Fruit fly (Drosophila melanogaster) whole organism, embryonic: ENCODE measurements around the gene GstD8.

ENCODE experiments used
- Bdp1 ChIP-seq: fragments of 200-800 bp; sonication (Bioruptor generic); optimal IDR thresholded peaks from 3 replicates; lab custom pipeline; 2016; ENCODE audit warnings: missing biosample characterization, missing genetic modification characterization
- C15 ChIP-seq: fragments of 200-800 bp; sonication (Bioruptor generic); IDR thresholded peaks from 3 replicates; pipeline ENCODE4 v1.3.6; 2022; ENCODE audit warnings: missing biosample characterization, missing genetic modification characterization
- CG10274 ChIP-seq: fragments of 200-800 bp; sonication (Bioruptor generic); optimal IDR thresholded peaks from 3 replicates; lab custom pipeline; 2017; ENCODE audit warnings: missing biosample characterization, mild to moderate bottlenecking, missing genetic modification characterization
- CG12942 ChIP-seq: fragments of 200-800 bp; sonication (Bioruptor generic); optimal IDR thresholded peaks from 3 replicates; lab custom pipeline; 2016; ENCODE audit warnings: missing biosample characterization, missing genetic modification characterization
- CG13123 ChIP-seq: fragments of 200-800 bp; sonication (Bioruptor generic); optimal IDR thresholded peaks from 2 replicates; lab custom pipeline; 2016; ENCODE audit warnings: missing biosample characterization, missing genetic modification characterization
- CG13424 ChIP-seq: fragments of 200-800 bp; sonication (Bioruptor generic); optimal IDR thresholded peaks from 2 replicates; lab custom pipeline; 2019; ENCODE audit warnings: missing biosample characterization, mild to moderate bottlenecking, missing genetic modification characterization, moderate library complexity
- CG1529 ChIP-seq: fragments of 200-800 bp; sonication (Bioruptor generic); optimal IDR thresholded peaks from 3 replicates; lab custom pipeline; 2018; ENCODE audit warnings: missing biosample characterization, missing genetic modification characterization
- CG15696 ChIP-seq: fragments of 200-800 bp; sonication (Bioruptor generic); optimal IDR thresholded peaks from 2 replicates; lab custom pipeline; 2019; ENCODE audit warnings: missing biosample characterization, mild to moderate bottlenecking, missing genetic modification characterization, moderate library complexity
- CG2202 ChIP-seq: fragments of 200-800 bp; sonication (Bioruptor generic); optimal IDR thresholded peaks from 2 replicates; lab custom pipeline; 2018; ENCODE audit warnings: missing biosample characterization, mild to moderate bottlenecking, missing genetic modification characterization
- CG30020 ChIP-seq: fragments of 200-800 bp; optimal IDR thresholded peaks from 2 replicates; lab custom pipeline; 2019; ENCODE audit warnings: missing biosample characterization, mild to moderate bottlenecking, missing genetic modification characterization, moderate library complexity
- CG3065 ChIP-seq: fragments of 200-800 bp; sonication (Bioruptor generic); optimal IDR thresholded peaks from 2 replicates; lab custom pipeline; 2016; ENCODE audit warnings: missing biosample characterization, missing genetic modification characterization
- CG34422 ChIP-seq: fragments of 200-800 bp; sonication (Bioruptor generic); IDR thresholded peaks from 3 replicates; pipeline ENCODE4 v1.3.6; 2022; ENCODE audit warnings: missing biosample characterization, missing genetic modification characterization
- CG3838 ChIP-seq: fragments of 200-800 bp; sonication (Bioruptor generic); optimal IDR thresholded peaks from 3 replicates; lab custom pipeline; 2016; ENCODE audit warnings: missing biosample characterization, missing genetic modification characterization
- CG6791 ChIP-seq: fragments of 200-800 bp; sonication (Bioruptor generic); IDR thresholded peaks from 3 replicates; pipeline ENCODE4 v1.3.6; 2022; ENCODE audit warnings: missing biosample characterization, missing genetic modification characterization; ENCODE audit not compliant: partially characterized antibody
- CHES-1-like ChIP-seq: fragments of 200-800 bp; sonication (Bioruptor generic); optimal IDR thresholded peaks from 2 replicates; lab custom pipeline; 2016; ENCODE audit warnings: missing biosample characterization, missing genetic modification characterization
- Dip3 ChIP-seq: fragments of 200-800 bp; sonication (Bioruptor generic); optimal IDR thresholded peaks from 3 replicates; lab custom pipeline; 2016; ENCODE audit warnings: missing biosample characterization, missing genetic modification characterization
- Drgx ChIP-seq: fragments of 200-800 bp; sonication (Bioruptor generic); IDR thresholded peaks from 2 replicates; pipeline ENCODE4 v1.3.6; 2022; ENCODE audit warnings: missing biosample characterization, missing genetic modification characterization
- Ets65A ChIP-seq: fragments of 200-800 bp; sonication (Bioruptor generic); peaks from one replicate; lab custom pipeline; 2016; ENCODE audit warnings: missing biosample characterization, missing genetic modification characterization
- Hey ChIP-seq: fragments of 200-800 bp; sonication (Bioruptor generic); optimal IDR thresholded peaks from 3 replicates; lab custom pipeline; 2018; ENCODE audit warnings: missing biosample characterization, mild to moderate bottlenecking, missing genetic modification characterization
- MESR4 ChIP-seq: fragments of 200-800 bp; sonication (Bioruptor generic); optimal IDR thresholded peaks from 2 replicates; lab custom pipeline; 2018; ENCODE audit warnings: missing biosample characterization, mild to moderate bottlenecking, missing genetic modification characterization, moderate library complexity
- Med ChIP-seq: fragments of 200-800 bp; sonication (Bioruptor generic); peaks from one replicate; lab custom pipeline; 2016; ENCODE audit warnings: missing biosample characterization, missing genetic modification characterization, mild to moderate bottlenecking, inconsistent platforms, moderate library complexity
- Myb ChIP-seq: fragments of 200-800 bp; sonication (Bioruptor generic); optimal IDR thresholded peaks from 2 replicates; lab custom pipeline; 2016; ENCODE audit warnings: missing biosample characterization, missing genetic modification characterization
- NC2α ChIP-seq: fragments of 200-800 bp; sonication (Bioruptor generic); optimal IDR thresholded peaks from 2 replicates; lab custom pipeline; 2016; ENCODE audit warnings: missing biosample characterization, missing genetic modification characterization
- Oaz ChIP-seq: fragments of 200-800 bp; sonication (Bioruptor generic); IDR thresholded peaks from 2 replicates; pipeline ENCODE4 v1.3.6; 2022; ENCODE audit warnings: missing biosample characterization, missing genetic modification characterization
- Poxn ChIP-seq: fragments of 200-800 bp; sonication (Bioruptor generic); IDR thresholded peaks from 2 replicates; pipeline ENCODE4 v1.3.6; 2022; ENCODE audit warnings: missing biosample characterization, missing genetic modification characterization
- Ravus ChIP-seq: fragments of 200-800 bp; sonication (Bioruptor generic); IDR thresholded peaks from 2 replicates; pipeline ENCODE4 v1.3.6; 2022; ENCODE audit warnings: missing biosample characterization, missing genetic modification characterization
- Six4 ChIP-seq: fragments of 200-800 bp; sonication (Bioruptor generic); optimal IDR thresholded peaks from 2 replicates; lab custom pipeline; 2016; ENCODE audit warnings: missing biosample characterization, missing genetic modification characterization
- ap ChIP-seq: fragments of 200-800 bp; sonication (Bioruptor generic); IDR thresholded peaks from 2 replicates; pipeline ENCODE4 v1.3.6; 2022; ENCODE audit warnings: missing biosample characterization, missing genetic modification characterization
- bsh ChIP-seq, 2 experiments: fragments of 200-800 bp; sonication (Bioruptor generic); optimal IDR thresholded peaks; 2 replicates each; lab custom pipeline; 2017 to 2018; ENCODE audit warnings: mild to moderate bottlenecking in 2 of 2, missing biosample characterization in 2 of 2, missing genetic modification characterization in 2 of 2, moderate library complexity in 1 of 2
- crp ChIP-seq, 2 experiments: fragments of 200-800 bp; sonication (Bioruptor generic); optimal IDR thresholded peaks; 2 replicates in 1 of 2; 3 replicates in 1 of 2; lab custom pipeline; 2017; ENCODE audit warnings: missing biosample characterization in 2 of 2, missing genetic modification characterization in 2 of 2, mild to moderate bottlenecking in 1 of 2, moderate library complexity in 1 of 2
- eyg ChIP-seq: fragments of 200-800 bp; sonication (Bioruptor generic); optimal IDR thresholded peaks from 3 replicates; lab custom pipeline; 2016; ENCODE audit warnings: missing biosample characterization, missing genetic modification characterization
- fd3F ChIP-seq: fragments of 200-800 bp; sonication (Bioruptor generic); optimal IDR thresholded peaks from 2 replicates; lab custom pipeline; 2018; ENCODE audit warnings: missing biosample characterization, mild to moderate bottlenecking, missing genetic modification characterization, moderate library complexity
- hbn ChIP-seq: fragments of 200-800 bp; sonication (Bioruptor generic); IDR thresholded peaks from 2 replicates; pipeline ENCODE4 v1.3.6; 2022; ENCODE audit warnings: missing biosample characterization, missing genetic modification characterization; ENCODE audit not compliant: partially characterized antibody
- jigr1 ChIP-seq: fragments of 200-800 bp; sonication (Bioruptor generic); IDR thresholded peaks from 3 replicates; pipeline ENCODE4 v1.3.6; 2022; ENCODE audit warnings: missing biosample characterization, missing genetic modification characterization
- lmd ChIP-seq: fragments of 200-800 bp; sonication (Bioruptor generic); IDR thresholded peaks from 2 replicates; pipeline ENCODE4 v1.3.6; 2022; ENCODE audit warnings: missing biosample characterization, missing genetic modification characterization
- nau ChIP-seq: fragments of 200-800 bp; sonication (Bioruptor generic); optimal IDR thresholded peaks from 3 replicates; lab custom pipeline; 2017; ENCODE audit warnings: missing biosample characterization, mild to moderate bottlenecking, missing genetic modification characterization, missing genetic modification reagents
- nmo ChIP-seq: fragments of 200-800 bp; sonication (Bioruptor generic); optimal IDR thresholded peaks from 2 replicates; lab custom pipeline; 2018; ENCODE audit warnings: missing biosample characterization, mild to moderate bottlenecking, missing genetic modification characterization, moderate library complexity
- pum ChIP-seq: fragments of 200-800 bp; sonication (Bioruptor generic); optimal IDR thresholded peaks from 2 replicates; lab custom pipeline; 2016; ENCODE audit warnings: missing biosample characterization, missing genetic modification characterization
- row ChIP-seq: fragments of 200-800 bp; sonication (Bioruptor generic); IDR thresholded peaks from 3 replicates; pipeline ENCODE4 v1.3.6; 2022; ENCODE audit warnings: missing biosample characterization, missing genetic modification characterization
- sisA ChIP-seq: fragments of 200-800 bp; sonication (Bioruptor generic); IDR thresholded peaks from 2 replicates; pipeline ENCODE4 v1.3.6; 2022; ENCODE audit warnings: missing biosample characterization, missing genetic modification characterization
- sr ChIP-seq: fragments of 200-800 bp; sonication (Bioruptor generic); IDR thresholded peaks from 3 replicates; pipeline ENCODE4 v1.3.6; 2022; ENCODE audit warnings: missing biosample characterization, missing genetic modification characterization
- ssp ChIP-seq: fragments of 200-800 bp; sonication (Bioruptor generic); IDR thresholded peaks from 2 replicates; pipeline ENCODE4 v1.3.6; 2022; ENCODE audit warnings: missing biosample characterization, missing genetic modification characterization
- stwl ChIP-seq: fragments of 200-800 bp; sonication (Bioruptor generic); optimal IDR thresholded peaks from 3 replicates; lab custom pipeline; 2018; ENCODE audit warnings: missing biosample characterization, mild to moderate bottlenecking, missing genetic modification characterization, moderate library complexity
- wor ChIP-seq: fragments of 200-800 bp; sonication (Bioruptor generic); IDR thresholded peaks from 2 replicates; pipeline ENCODE4 v1.3.6; 2022; ENCODE audit warnings: missing biosample characterization, missing genetic modification characterization
- zen ChIP-seq: fragments of 200-800 bp; sonication (Bioruptor generic); optimal IDR thresholded peaks from 3 replicates; lab custom pipeline; 2018; ENCODE audit warnings: missing biosample characterization, mild to moderate bottlenecking, missing genetic modification characterization, moderate library complexity

The GstD8 gene

DNA sequence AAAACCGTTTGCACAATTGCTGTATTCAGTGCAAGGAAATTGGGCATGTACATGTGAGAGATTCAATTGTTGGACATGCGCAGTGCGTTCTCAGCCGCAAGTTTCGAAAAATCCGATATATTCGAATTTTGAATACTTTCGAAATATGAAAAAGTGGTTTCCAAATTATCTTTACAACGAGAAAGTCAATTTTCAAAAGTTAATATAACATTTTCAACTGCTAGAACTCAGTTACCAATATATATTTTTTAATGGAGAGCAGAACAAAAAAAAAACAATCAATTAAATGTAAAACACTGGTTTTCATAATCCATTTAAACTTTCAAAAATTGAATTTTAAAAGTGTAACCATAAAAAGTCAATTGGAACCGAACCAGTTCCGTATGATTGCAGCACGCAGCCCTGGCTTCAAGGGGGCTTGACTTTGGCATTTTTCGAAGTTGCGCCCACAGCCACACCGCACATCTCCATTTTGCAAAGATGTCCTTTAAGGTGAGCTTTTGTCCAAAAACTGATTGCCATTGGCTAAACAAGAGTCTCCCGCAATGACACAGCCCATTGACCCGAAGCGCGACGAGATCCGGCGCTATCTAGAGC lies 42.7 kb downstream of the GstD8 start, which contains the start of the genes Scgbeta and CG17202 (continued):
- TF ChIP-seq stwl (tag; lab: Kevin White, UChicago): peak; percentile 41
- no peak for TF ChIP-seq eyg (GFP tag; lab: Kevin White, UChicago)
- TF ChIP-seq CHES-1-like: peak; percentile 21
- TF ChIP-seq Myb (GFP tag; lab: Kevin White, UChicago): peak; percentile 85

dm6 chr3R:12423997-12424396 lies 44.2 kb downstream of the GstD8 start:
- TF ChIP-seq stwl (tag; lab: Kevin White, UChicago) (no peak), Ets65A (peak; percentile 44), nau (GFP tag; lab: Kevin White, UChicago) (no peak), fd3F (no peak), sr (peak; percentile 8; the same call in 1 of the 3 replicates), Med (GFP tag; lab: Kevin White, UChicago) (peak; percentile 30), CG6791 (GFP tag; lab: Robert Waterston, UW) (0 out of 3 replicates have a peak, but pooled peaks have one; percentile 34)

DNA sequence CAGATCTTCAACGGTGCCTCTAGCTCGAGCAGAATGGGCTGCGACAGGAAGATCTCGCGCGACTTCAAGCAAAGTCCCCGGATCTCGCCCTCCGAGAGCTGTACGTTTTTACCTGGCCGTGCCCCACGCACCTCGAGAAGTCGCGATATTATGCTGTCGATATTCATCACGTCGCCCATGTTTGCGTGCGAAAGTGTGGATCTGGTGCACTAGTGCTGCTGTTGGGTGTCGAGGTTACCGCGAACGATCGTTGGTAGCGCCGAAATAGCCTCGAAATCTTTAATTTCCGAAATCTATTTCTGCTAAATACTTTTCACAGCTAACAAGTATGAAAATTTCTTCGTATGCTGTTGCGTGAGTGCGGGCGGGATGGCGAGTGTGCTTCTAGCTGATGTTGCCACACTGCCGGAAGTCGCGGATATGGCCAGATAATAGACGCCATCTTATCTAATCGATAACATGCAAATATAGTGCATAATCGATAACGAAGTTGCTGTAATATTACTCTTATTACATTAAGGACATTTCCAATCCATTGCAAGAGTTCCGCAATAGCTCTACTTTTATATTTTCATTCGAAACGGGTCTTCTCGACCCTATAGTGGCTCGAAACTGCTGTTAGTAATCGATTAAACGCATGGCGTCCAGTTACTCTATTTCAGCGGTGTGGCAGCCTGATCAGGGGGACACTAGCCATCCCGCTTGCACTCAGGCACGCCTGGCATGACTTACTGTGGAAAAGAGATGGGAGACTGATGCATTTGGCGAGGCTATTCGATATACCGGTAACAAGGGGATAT lies 45.9 kb downstream of the GstD8 start, which contains the start of gene Pp1-87B:
TSS of gene Pp1-87B (minus strand) at position 408 of the 800 bp plus-strand sequence.
- TF ChIP-seq Six4 (no peak), CG12942 (GFP tag; lab: Kevin White, UChicago) (no peak), Bdp1 (GFP tag; lab: Kevin White, UChicago) (no peak), Oaz (GFP tag; lab: Robert Waterston, UW) (no peak), wor (GFP tag; lab: Robert Waterston, UW) (no peak), Poxn (GFP tag; lab: Robert Waterston, UW) (no peak), Drgx (GFP tag; lab: Robert Waterston, UW) (no peak), CG15696 (tag; lab: Kevin White, UChicago) (no peak), CG3838 (GFP tag; lab: Kevin White, UChicago) (no peak), CG2202 (tag; lab: Kevin White, UChicago) (no peak), pum (GFP tag; lab: Kevin White, UChicago) (peak; percentile 37), bsh (GFP tag; optimal IDR thresholded peaks at IDR 0.05; lab: Kevin White, UChicago) (no peak), ssp (GFP tag; lab: Robert Waterston, UW) (no peak), CG10274 (no peak), CG3065 (GFP tag; lab: Kevin White, UChicago) (no peak), C15 (GFP tag; lab: Robert Waterston, UW) (no peak), MESR4 (GFP tag; lab: Kevin White, UChicago) (peak; percentile 98), CG30020 (tag; lab: Kevin White, UChicago) (peak; percentile 45), CG13123 (GFP tag; lab: Kevin White, UChicago) (no peak), zen (peak; percentile 38), Med (GFP tag; lab: Kevin White, UChicago) (peak; percentile 76), crp (GFP tag; optimal IDR thresholded peaks at IDR 0.05; lab: Kevin White, UChicago) (peak in 1 of 2 experiments; percentile 8), NC2α (GFP tag; lab: Kevin White, UChicago) (no peak), CG34422 (GFP tag; lab: Robert Waterston, UW) (peak; percentile 31; the same call in 1 of the 3 replicates), Dip3 (GFP tag; lab: Kevin White, UChicago) (peak; percentile 10), lmd (no peak), sisA (no peak), hbn (GFP tag; lab: Robert Waterston, UW) (0 out of 2 replicates have a peak, but pooled peaks have one; percentile 28), Ravus (no peak), row (GFP tag; lab: Robert Waterston, UW) (0 out of 3 replicates have a peak, but pooled peaks have one; percentile 10), ap (GFP tag; lab: Robert Waterston, UW) (no peak), jigr1 (no peak), nmo (GFP tag; lab: Kevin White, UChicago) (peak; percentile 72), CG13424 (tag; lab: Kevin White, UChicago) (no peak), CG1529 (GFP tag; lab: Kevin White, UChicago) (no peak), Hey (tag; lab: Kevin White, UChicago) (no peak)
